Worm (Caenorhabditis elegans) whole organism, midembryonic: ENCODE measurements around the gene pcdr-1.

Experiments used
- T22C8.4 ChIP-seq: fragments of 200-800 bp; sonication (Bioruptor generic); IDR thresholded peaks from 2 replicates; pipeline ENCODE4 v1.3.6; 2022; ENCODE audit warnings: missing genetic modification characterization, missing compliant biosample characterization
- cog-1 ChIP-seq: sonication (generic microtip); optimal IDR thresholded peaks from 2 replicates; lab custom pipeline; 2016; ENCODE audit warnings: missing genetic modification characterization, missing compliant biosample characterization
- flt-1 ChIP-seq: fragments of 200-800 bp; sonication (Bioruptor generic); IDR thresholded peaks from 2 replicates; pipeline ENCODE4 v1.3.6; 2022; ENCODE audit warnings: missing genetic modification characterization, missing compliant biosample characterization
- klf-2 ChIP-seq: fragments of 200-800 bp; sonication (Bioruptor generic); conservative IDR thresholded peaks from 2 replicates; pipeline ENCODE4 v1.3.6; 2022; ENCODE audit warnings: missing genetic modification reagents, missing genetic modification characterization, missing compliant biosample characterization
- med-1 ChIP-seq: sonication (generic microtip); optimal IDR thresholded peaks from 2 replicates; lab custom pipeline; 2017; ENCODE audit warnings: missing genetic modification characterization, mild to moderate bottlenecking, missing compliant biosample characterization, antibody characterized with exemption, missing genetic modification reagents; ENCODE audit not compliant: insufficient read depth
- ref-1 ChIP-seq: fragments of 200-800 bp; sonication (Bioruptor generic); conservative IDR thresholded peaks from 2 replicates; pipeline ENCODE4 v1.3.6; 2022; ENCODE audit warnings: missing genetic modification reagents, missing genetic modification characterization, missing compliant biosample characterization
- tab-1 ChIP-seq: fragments of 200-800 bp; sonication (Bioruptor generic); IDR thresholded peaks from 2 replicates; pipeline ENCODE4 v1.3.6; 2022; ENCODE audit warnings: missing genetic modification characterization, missing compliant biosample characterization
- ztf-23 ChIP-seq: fragments of 200-800 bp; sonication (Bioruptor generic); IDR thresholded peaks from 2 replicates; pipeline ENCODE4 v1.3.6; 2022; ENCODE audit warnings: missing genetic modification reagents, missing genetic modification characterization, missing compliant biosample characterization
- ztf-29 ChIP-seq: fragments of 200-800 bp; sonication (Bioruptor generic); IDR thresholded peaks from 2 replicates; pipeline ENCODE4 v1.3.6; 2022; ENCODE audit warnings: missing genetic modification reagents, missing genetic modification characterization, missing compliant biosample characterization

Gene pcdr-1

ce11 chrX:15654969-15655368 is 11.6 kb upstream of the pcdr-1 start:
- TF ChIP-seq ref-1 (GFP tag; lab: Robert Waterston, UW): no peak
- TF ChIP-seq flt-1 (GFP tag; lab: Robert Waterston, UW): no peak
- TF ChIP-seq klf-2 (GFP tag; lab: Robert Waterston, UW): no peak
- no peak for TF ChIP-seq ztf-29 (GFP tag; lab: Robert Waterston, UW)
- TF ChIP-seq ztf-23: no peak
- TF ChIP-seq med-1 (GFP tag; lab: Kevin White, UChicago): no peak
- TF ChIP-seq T22C8.4 (GFP tag; lab: Robert Waterston, UW): no peak

- no peak for TF ChIP-seq ztf-29 (GFP tag; lab: Robert Waterston, UW)
- TF ChIP-seq flt-1 (GFP tag; lab: Robert Waterston, UW): no peak
- no peak for TF ChIP-seq klf-2 (GFP tag; lab: Robert Waterston, UW)
- TF ChIP-seq med-1 (GFP tag; lab: Kevin White, UChicago): no peak
- no peak for TF ChIP-seq tab-1 (GFP tag; lab: Robert Waterston, UW)
These were observed 10.9 kb upstream of the pcdr-1 start for ce11 chrX:15655623-15656022.

- TF ChIP-seq flt-1 (GFP tag; lab: Robert Waterston, UW) (no peak), tab-1 (GFP tag; lab: Robert Waterston, UW) (no peak), ztf-29 (GFP tag; lab: Robert Waterston, UW) (no peak), klf-2 (GFP tag; lab: Robert Waterston, UW) (no peak), med-1 (GFP tag; lab: Kevin White, UChicago) (no peak), cog-1 (tag; lab: Kevin White, UChicago) (no peak), ztf-23 (no peak), T22C8.4 (GFP tag; lab: Robert Waterston, UW) (no peak), ref-1 (GFP tag; lab: Robert Waterston, UW) (no peak)
These were observed 8.8 kb upstream of the pcdr-1 start for ce11 chrX:15657773-15658172.

- TF ChIP-seq cog-1 (tag; lab: Kevin White, UChicago) (no peak), ztf-29 (GFP tag; lab: Robert Waterston, UW) (no peak), flt-1 (GFP tag; lab: Robert Waterston, UW) (no peak), tab-1 (GFP tag; lab: Robert Waterston, UW) (no peak), ztf-23 (no peak), klf-2 (GFP tag; lab: Robert Waterston, UW) (no peak), ref-1 (GFP tag; lab: Robert Waterston, UW) (no peak), med-1 (GFP tag; lab: Kevin White, UChicago) (no peak), T22C8.4 (GFP tag; lab: Robert Waterston, UW) (no peak)
These were observed 7.0 kb upstream of the pcdr-1 start for ce11 chrX:15659561-15659960.

- no peak for TF ChIP-seq tab-1 (GFP tag; lab: Robert Waterston, UW)
- TF ChIP-seq ztf-23: no peak
- TF ChIP-seq ref-1 (GFP tag; lab: Robert Waterston, UW): no peak
- no peak for TF ChIP-seq klf-2 (GFP tag; lab: Robert Waterston, UW)
- TF ChIP-seq med-1 (GFP tag; lab: Kevin White, UChicago): no peak
- no peak for TF ChIP-seq flt-1 (GFP tag; lab: Robert Waterston, UW)
- no peak for TF ChIP-seq ztf-29 (GFP tag; lab: Robert Waterston, UW)
- no peak for TF ChIP-seq cog-1 (tag; lab: Kevin White, UChicago)
- no peak for TF ChIP-seq T22C8.4 (GFP tag; lab: Robert Waterston, UW)
These were observed 2.8 kb upstream of the pcdr-1 start for ce11 chrX:15663740-15664139.

- TF ChIP-seq med-1 (GFP tag; lab: Kevin White, UChicago): no peak
- peak; percentile 61; the same call in 1 of the 2 replicates for TF ChIP-seq ztf-23
These were observed 1.6 kb downstream of the pcdr-1 start for ce11 chrX:15668053-15668599.

ce11 chrX:15668695-15669094 is 2.1 kb downstream of the pcdr-1 start:
- TF ChIP-seq flt-1 (GFP tag; lab: Robert Waterston, UW) (no peak), klf-2 (GFP tag; lab: Robert Waterston, UW) (no peak), ztf-23 (no peak), T22C8.4 (GFP tag; lab: Robert Waterston, UW) (no peak), ztf-29 (GFP tag; lab: Robert Waterston, UW) (no peak), tab-1 (GFP tag; lab: Robert Waterston, UW) (no peak), med-1 (GFP tag; lab: Kevin White, UChicago) (no peak), cog-1 (tag; lab: Kevin White, UChicago) (no peak), ref-1 (GFP tag; lab: Robert Waterston, UW) (no peak)

- TF ChIP-seq tab-1 (GFP tag; lab: Robert Waterston, UW): no peak
These were observed 9.1 kb downstream of the pcdr-1 start, which contains the start of gene F59D12.2 for ce11 chrX:15675622-15676021. TSS of gene F59D12.2 (minus strand) at chrX:15675722.

ce11 chrX:15681393-15681792 is 14.8 kb downstream of the pcdr-1 start, which contains the start of gene gpn-1:
TSS of gene gpn-1 (plus strand) at chrX:15681693.
- no peak for TF ChIP-seq ref-1 (GFP tag; lab: Robert Waterston, UW)
- TF ChIP-seq ztf-29 (GFP tag; lab: Robert Waterston, UW): no peak
- TF ChIP-seq klf-2 (GFP tag; lab: Robert Waterston, UW): no peak
- TF ChIP-seq flt-1 (GFP tag; lab: Robert Waterston, UW): no peak
- no peak for TF ChIP-seq T22C8.4 (GFP tag; lab: Robert Waterston, UW)
- no peak for TF ChIP-seq ztf-23
- TF ChIP-seq tab-1 (GFP tag; lab: Robert Waterston, UW): no peak

- TF ChIP-seq tab-1 (GFP tag; lab: Robert Waterston, UW) (no peak), ref-1 (GFP tag; lab: Robert Waterston, UW) (no peak), klf-2 (GFP tag; lab: Robert Waterston, UW) (no peak)
These were observed 22.7 kb downstream of the pcdr-1 start, which contains the start of gene C03H12.1 for ce11 chrX:15689244-15689643. TSS of gene C03H12.1 (plus strand) at chrX:15689449.
